Fruit fly (Drosophila melanogaster): ENCODE data around the gene t-cup.

Gene t-cup

DNA sequence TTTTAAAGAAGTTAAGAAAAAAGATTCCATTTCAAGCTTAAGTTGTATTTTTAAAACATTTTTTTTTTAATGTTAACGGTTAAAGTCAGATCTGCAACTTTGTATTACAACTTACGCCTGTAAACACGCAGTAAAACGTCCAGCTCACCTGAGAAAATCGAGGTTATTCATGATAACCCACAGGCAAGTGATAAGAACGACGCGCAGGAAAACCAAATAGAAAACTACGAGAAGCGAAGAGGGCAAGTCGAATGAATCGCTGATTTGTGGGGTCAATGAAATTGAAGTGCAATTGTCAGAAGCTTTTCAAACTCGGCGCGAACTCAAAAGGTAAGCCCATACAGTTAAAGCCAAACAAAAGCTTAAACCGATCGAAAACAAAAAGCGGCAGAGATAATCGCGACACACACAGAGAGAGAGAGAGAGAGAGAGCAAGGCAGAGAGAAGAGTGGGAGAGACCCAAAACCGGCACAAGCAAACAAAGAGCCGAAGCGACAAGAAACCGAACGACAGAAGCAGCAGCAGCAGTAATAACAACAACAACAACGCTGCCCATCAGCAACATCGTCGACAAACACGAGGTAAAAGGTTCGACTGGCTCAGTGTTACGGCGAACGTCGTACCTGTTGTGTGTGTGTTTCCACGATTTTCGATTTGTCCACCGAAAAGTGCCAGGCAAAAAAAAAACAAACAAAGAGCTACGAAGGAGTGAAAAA is 10.4 kb upstream of the t-cup start, which contains the start of gene CG43051 (continued):
- TF ChIP-seq fru (optimal IDR thresholded peaks at IDR 0.05) (no peak), CG16863 (GFP tag; optimal IDR thresholded peaks at IDR 0.05) (no peak), ara (GFP tag; IDR thresholded peaks at IDR 0.05) (no peak), CG14667 (GFP tag; IDR thresholded peaks at IDR 0.05) (no peak), Fer2 (tag; optimal IDR thresholded peaks at IDR 0.05) (no peak), peb (GFP tag; IDR thresholded peaks at IDR 0.05) (no peak), cato (GFP tag; optimal IDR thresholded peaks at IDR 0.05; ENCODE audit: borderline replicate concordance) (no peak), slbo (GFP tag; IDR thresholded peaks at IDR 0.05) (no peak), CG7556 (GFP tag; optimal IDR thresholded peaks at IDR 0.05) (no peak), CG10321 (GFP tag; IDR thresholded peaks at IDR 0.05) (no peak), hth (optimal IDR thresholded peaks at IDR 0.05) (no peak), dimm (GFP tag; IDR thresholded peaks at IDR 0.05) (no peak), CG7963 (GFP tag; IDR thresholded peaks at IDR 0.05; ENCODE audit: partially characterized antibody) (no peak), CG2120 (GFP tag; optimal IDR thresholded peaks at IDR 0.05) (no peak), Atf3 (GFP tag; optimal IDR thresholded peaks at IDR 0.05) (no peak), CG1602 (GFP tag; optimal IDR thresholded peaks at IDR 0.05) (no peak), Myb (GFP tag; optimal IDR thresholded peaks at IDR 0.05) (no peak), Tbp (GFP tag; optimal IDR thresholded peaks at IDR 0.05) (no peak), CG6765 (GFP tag; optimal IDR thresholded peaks at IDR 0.05) (no peak), Nf-YB (GFP tag; optimal IDR thresholded peaks at IDR 0.05) (no peak), pros (GFP tag; optimal IDR thresholded peaks at IDR 0.05) (no peak), CG17802 (tag; optimal IDR thresholded peaks at IDR 0.05) (no peak), Sry-β (GFP tag; optimal IDR thresholded peaks at IDR 0.05) (no peak)

DNA sequence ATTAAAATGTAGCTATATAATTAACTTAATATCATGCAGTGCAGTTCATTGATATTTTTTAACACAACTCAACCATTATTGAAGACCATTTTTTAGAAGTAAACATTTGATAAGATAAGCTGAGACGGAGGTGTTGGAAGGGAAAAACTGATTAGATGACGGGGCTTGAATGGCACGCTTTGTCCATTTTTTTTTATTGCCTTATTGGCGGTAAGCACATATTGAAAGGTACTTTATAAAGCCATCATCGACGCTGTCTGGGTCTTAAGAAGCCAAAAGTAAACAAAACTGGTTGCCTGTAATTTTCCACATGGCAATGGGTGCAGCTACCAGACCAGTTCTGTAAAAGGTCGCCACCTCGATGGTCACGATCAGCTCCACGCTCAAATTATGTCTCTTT is 9.6 kb upstream of the t-cup start:
- peak; percentile 49 for TF ChIP-seq lab (GFP tag; optimal IDR thresholded peaks at IDR 0.05)
- peak; percentile 78 for TF ChIP-seq Med (GFP tag)
- TF ChIP-seq org-1 (GFP tag; optimal IDR thresholded peaks at IDR 0.05), result no peak
- no peak for TF ChIP-seq CG6813 (GFP tag; optimal IDR thresholded peaks at IDR 0.05)
- TF ChIP-seq CG15011 (GFP tag; optimal IDR thresholded peaks at IDR 0.05), result no peak
- TF ChIP-seq CG5245 (GFP tag; optimal IDR thresholded peaks at IDR 0.05), result no peak
- no peak for TF ChIP-seq row (GFP tag; IDR thresholded peaks at IDR 0.05)
- peak; percentile 81 for TF ChIP-seq exex (tag; optimal IDR thresholded peaks at IDR 0.05)
- TF ChIP-seq mam (GFP tag; optimal IDR thresholded peaks at IDR 0.05), result no peak
- no peak for TF ChIP-seq CG16863 (GFP tag; optimal IDR thresholded peaks at IDR 0.05)
- no peak for TF ChIP-seq CG11093 (GFP tag; IDR thresholded peaks at IDR 0.05)
- no peak for TF ChIP-seq prd (optimal IDR thresholded peaks at IDR 0.05)
- no peak for TF ChIP-seq prd (GFP tag; IDR thresholded peaks at IDR 0.05)
- TF ChIP-seq YL-1 (GFP tag; optimal IDR thresholded peaks at IDR 0.05), result no peak
- TF ChIP-seq esg (GFP tag; conservative IDR thresholded peaks at IDR 0.05), result no peak
- TF ChIP-seq hkb (optimal IDR thresholded peaks at IDR 0.05), result no peak
- no peak for TF ChIP-seq hkb (GFP tag; IDR thresholded peaks at IDR 0.05)
- peak; percentile 87 for TF ChIP-seq CG2199 (GFP tag; IDR thresholded peaks at IDR 0.05)
- TF ChIP-seq ci (GFP tag; IDR thresholded peaks at IDR 0.05), result peak; percentile 5; the same call in 1 of the 3 replicates
- TF ChIP-seq seq (GFP tag; IDR thresholded peaks at IDR 0.05), result no peak
- TF ChIP-seq CG10543 (GFP tag; optimal IDR thresholded peaks at IDR 0.05), result peak; percentile 26
- no peak for TF ChIP-seq otp (GFP tag; IDR thresholded peaks at IDR 0.05)
- no peak for TF ChIP-seq ham (GFP tag; IDR thresholded peaks at IDR 0.05)
- TF ChIP-seq Oaz (GFP tag; IDR thresholded peaks at IDR 0.05), result no peak
- peak; percentile 1 for TF ChIP-seq B-H2 (GFP tag; optimal IDR thresholded peaks at IDR 0.05)
- no peak for TF ChIP-seq slou (GFP tag; optimal IDR thresholded peaks at IDR 0.05)
- TF ChIP-seq B-H1 (GFP tag; IDR thresholded peaks at IDR 0.05), result no peak
- TF ChIP-seq gem (tag; optimal IDR thresholded peaks at IDR 0.05), result no peak
- TF ChIP-seq CG3281 (GFP tag; optimal IDR thresholded peaks at IDR 0.05), result no peak
- TF ChIP-seq nau (GFP tag; optimal IDR thresholded peaks at IDR 0.05), result no peak
- peak; percentile 17 for TF ChIP-seq sug (tag; optimal IDR thresholded peaks at IDR 0.05)
